Fruit fly (Drosophila melanogaster): ENCODE data around the gene nullo.
A peak's percentile ranks its signal among the peaks of the same experiment; 100 is the strongest.

nullo gene

dm6 chrX:7095292-7095911 lies 46.1 kb downstream of the nullo start (continued):
- TF ChIP-seq Dll (GFP tag; IDR thresholded peaks at IDR 0.05; ENCODE audit: partially characterized antibody), result no peak
- TF ChIP-seq wor (GFP tag; IDR thresholded peaks at IDR 0.05), result peak; percentile 67
- peak; percentile 79 for TF ChIP-seq CG2712 (tag; optimal IDR thresholded peaks at IDR 0.05)
- peak; percentile 43 for TF ChIP-seq scrt (GFP tag; optimal IDR thresholded peaks at IDR 0.05)
- no peak for TF ChIP-seq Elba2 (GFP tag; optimal IDR thresholded peaks at IDR 0.05)
- peak; percentile 67 for TF ChIP-seq CG12659 (GFP tag; optimal IDR thresholded peaks at IDR 0.05)
- TF ChIP-seq pfk (GFP tag; optimal IDR thresholded peaks at IDR 0.05), result no peak
- TF ChIP-seq gro (GFP tag; optimal IDR thresholded peaks at IDR 0.05), result no peak
- TF ChIP-seq CG2678 (tag; optimal IDR thresholded peaks at IDR 0.05), result peak; percentile 88
- TF ChIP-seq ssp (GFP tag; IDR thresholded peaks at IDR 0.05), result peak; percentile 53
- TF ChIP-seq tup (GFP tag; optimal IDR thresholded peaks at IDR 0.05), result no peak
- peak; percentile 87 for TF ChIP-seq unpg (GFP tag; optimal IDR thresholded peaks at IDR 0.05)
- no peak for TF ChIP-seq h (optimal IDR thresholded peaks at IDR 0.05)
- peak; percentile 52 for TF ChIP-seq ATbp (GFP tag; optimal IDR thresholded peaks at IDR 0.05)
- no peak for TF ChIP-seq sna (GFP tag; IDR thresholded peaks at IDR 0.05; ENCODE audit: partially characterized antibody)
- peak; percentile 80 for TF ChIP-seq ap (GFP tag; IDR thresholded peaks at IDR 0.05)
- no peak for TF ChIP-seq pan (optimal IDR thresholded peaks at IDR 0.05)
- peak in 1 of 2 experiments; percentile 80 for TF ChIP-seq pan (GFP tag; optimal IDR thresholded peaks at IDR 0.05 in 1 of 2, IDR thresholded peaks at IDR 0.05 in 1 of 2)
- TF ChIP-seq CG7556 (GFP tag; optimal IDR thresholded peaks at IDR 0.05), result peak; percentile 46
- no peak for TF ChIP-seq grn (GFP tag; optimal IDR thresholded peaks at IDR 0.05)
- TF ChIP-seq CG10147 (GFP tag; optimal IDR thresholded peaks at IDR 0.05), result peak; percentile 79
- TF ChIP-seq luna (GFP tag; optimal IDR thresholded peaks at IDR 0.05), result no peak
- peak; percentile 20 for TF ChIP-seq CG3163 (GFP tag; optimal IDR thresholded peaks at IDR 0.05)
- TF ChIP-seq CG6854 (GFP tag; optimal IDR thresholded peaks at IDR 0.05), result peak; percentile 36
- TF ChIP-seq CG9215 (GFP tag; IDR thresholded peaks at IDR 0.05), result no peak; the same call in 1 of the 2 replicates
- TF ChIP-seq CG32767 (GFP tag; IDR thresholded peaks at IDR 0.05), result peak; percentile 77
- peak; percentile 79 for TF ChIP-seq lmd (GFP tag; IDR thresholded peaks at IDR 0.05)
- TF ChIP-seq az2 (GFP tag; optimal IDR thresholded peaks at IDR 0.05), result peak; percentile 80
- TF ChIP-seq gcm2 (GFP tag; optimal IDR thresholded peaks at IDR 0.05), result no peak
- peak; percentile 48; the same call in 1 of the 2 replicates for TF ChIP-seq NFAT (GFP tag; IDR thresholded peaks at IDR 0.05)
- TF ChIP-seq CG1832 (GFP tag; optimal IDR thresholded peaks at IDR 0.05), result no peak
- no peak for TF ChIP-seq Hey (tag; optimal IDR thresholded peaks at IDR 0.05)
- peak; percentile 86 for TF ChIP-seq CG12071 (GFP tag; optimal IDR thresholded peaks at IDR 0.05)
- TF ChIP-seq psq (GFP tag; optimal IDR thresholded peaks at IDR 0.05), result no peak
- TF ChIP-seq stc (GFP tag; IDR thresholded peaks at IDR 0.05), result peak; percentile 80
- TF ChIP-seq CG17829 (tag; optimal IDR thresholded peaks at IDR 0.05), result peak; percentile 72
- peak; percentile 57 for TF ChIP-seq pum (GFP tag; optimal IDR thresholded peaks at IDR 0.05)
- peak; percentile 71 to 80 for TF ChIP-seq chif (GFP tag; optimal IDR thresholded peaks at IDR 0.05)
- peak; percentile 50 for TF ChIP-seq cato (GFP tag; optimal IDR thresholded peaks at IDR 0.05; ENCODE audit: borderline replicate concordance)
- 0 out of 3 replicates have a peak, but pooled peaks have one; percentile 43 for TF ChIP-seq Dbx (GFP tag; IDR thresholded peaks at IDR 0.05)
- peak; percentile 87 for TF ChIP-seq Oli (tag; optimal IDR thresholded peaks at IDR 0.05)
- TF ChIP-seq CG14965 (GFP tag; optimal IDR thresholded peaks at IDR 0.05; ENCODE audit: borderline replicate concordance), result no peak
- peak; percentile 73 for TF ChIP-seq CG6689 (GFP tag; IDR thresholded peaks at IDR 0.05)
- peak; percentile 67 for TF ChIP-seq Nf-YC (tag; optimal IDR thresholded peaks at IDR 0.05)
- peak; percentile 77 for TF ChIP-seq Fer3 (tag; optimal IDR thresholded peaks at IDR 0.05)
- peak; percentile 31 for TF ChIP-seq p53 (GFP tag; optimal IDR thresholded peaks at IDR 0.05)
- TF ChIP-seq CG7839 (tag; optimal IDR thresholded peaks at IDR 0.05), result peak; percentile 86
- TF ChIP-seq CG11093 (GFP tag; IDR thresholded peaks at IDR 0.05), result peak; percentile 72
- peak; percentile 43 for TF ChIP-seq corto (GFP tag; optimal IDR thresholded peaks at IDR 0.05)
- TF ChIP-seq fru (optimal IDR thresholded peaks at IDR 0.05), result no peak
- TF ChIP-seq dm (GFP tag; optimal IDR thresholded peaks at IDR 0.05), result peak; percentile 33
